Fruit fly (Drosophila melanogaster) S2 (cell line): ENCODE results near the gene CG15728.

Experiments
- CG8478 ChIP-seq: fragments of >200 bp; optimal IDR thresholded peaks from 2 replicates; lab custom pipeline; 2018
- CTCF ChIP-seq, 2 experiments: fragments of >200 bp; optimal IDR thresholded peaks; 2 replicates each; lab custom pipeline; 2018

dm6 chrX:12673833-12674541 lies 49.9 kb downstream of the CG15728 start:
- no peak for TF ChIP-seq CTCF (optimal IDR thresholded peaks at IDR 0.05; lab: Kevin White, UChicago)
- no peak for TF ChIP-seq CG8478 (lab: Kevin White, UChicago)
